Comparison of ENCODE assay signal across 3 worm cellular contexts in genomic region chrV:5031764-5032163, ce11.
TF ChIP-seq lines count a peak whose summit lies in the region.

No protein-coding gene starts in this region.

TF ChIP-seq in whole organism, L1 larva, 84 proteins besides CTCF, POLR2A, EP300 and RAD21:
- TF ChIP-seq skn-1 (tag; optimal IDR thresholded peaks at IDR 0.05; lab: Kevin White, UChicago) (peak; percentile 3), xbp-1 (tag; optimal IDR thresholded peaks at IDR 0.05; lab: Kevin White, UChicago) (no peak), nhr-237 (tag; optimal IDR thresholded peaks at IDR 0.05; lab: Kevin White, UChicago) (no peak), alr-1 (tag; optimal IDR thresholded peaks at IDR 0.05; lab: Kevin White, UChicago; ENCODE audit: borderline replicate concordance) (no peak), unc-30 (tag; optimal IDR thresholded peaks at IDR 0.05; lab: Kevin White, UChicago) (no peak), nhr-85 (tag; lab: Kevin White, UChicago) (no peak), nhr-90 (tag; optimal IDR thresholded peaks at IDR 0.05; lab: Kevin White, UChicago; ENCODE audit: poor library complexity) (no peak)
TF ChIP-seq in whole organism, L1 larva: peak in this region for 1.

TF ChIP-seq in whole organism, L3 larva, 47 proteins besides CTCF, POLR2A, EP300 and RAD21:
- TF ChIP-seq lsy-12 (tag; optimal IDR thresholded peaks at IDR 0.05; lab: Kevin White, UChicago) (no peak), nfya-1 (tag; optimal IDR thresholded peaks at IDR 0.05; lab: Kevin White, UChicago; ENCODE audit: insufficient read depth) (no peak), lin-15B (tag; optimal IDR thresholded peaks at IDR 0.05; lab: Kevin White, UChicago) (no peak), tbx-2 (tag; optimal IDR thresholded peaks at IDR 0.05; lab: Kevin White, UChicago) (no peak), ceh-82 (tag; optimal IDR thresholded peaks at IDR 0.05; lab: Kevin White, UChicago) (no peak), elt-2 (tag; optimal IDR thresholded peaks at IDR 0.05; lab: Kevin White, UChicago) (peak; percentile 66), fkh-10 (GFP tag; optimal IDR thresholded peaks at IDR 0.05; lab: Kevin White, UChicago) (no peak)

TF ChIP-seq in whole organism, L4 larva, 104 proteins besides CTCF, POLR2A, EP300 and RAD21:
- TF ChIP-seq lir-3 (tag; optimal IDR thresholded peaks at IDR 0.05; lab: Kevin White, UChicago) (no peak), nhr-25 (tag; optimal IDR thresholded peaks at IDR 0.05; lab: Kevin White, UChicago; ENCODE audit: borderline replicate concordance, insufficient read depth) (no peak), nhr-48 (tag; optimal IDR thresholded peaks at IDR 0.05; lab: Kevin White, UChicago) (peak; percentile 24), attf-4 (tag; optimal IDR thresholded peaks at IDR 0.05; lab: Kevin White, UChicago) (no peak), mdt-29 (GFP tag; IDR thresholded peaks at IDR 0.05; lab: Robert Waterston, UW) (no peak), daf-16 (GFP tag; optimal IDR thresholded peaks at IDR 0.05; lab: Kevin White, UChicago) (no peak), daf-16 (tag; optimal IDR thresholded peaks at IDR 0.05; lab: Kevin White, UChicago) (peak; percentile 3), nhr-28 (tag; optimal IDR thresholded peaks at IDR 0.05; lab: Kevin White, UChicago) (peak; percentile 93), lin-15B (tag; optimal IDR thresholded peaks at IDR 0.05; lab: Kevin White, UChicago) (no peak), daf-19 (GFP tag; conservative IDR thresholded peaks at IDR 0.05; lab: Robert Waterston, UW) (no peak), dmd-6 (GFP tag; IDR thresholded peaks at IDR 0.05; lab: Robert Waterston, UW) (peak; percentile 12; the same call in 1 of the 2 replicates), ceh-28 (tag; optimal IDR thresholded peaks at IDR 0.05; lab: Kevin White, UChicago) (no peak), snpc-1.2 (GFP tag; IDR thresholded peaks at IDR 0.05; lab: Robert Waterston, UW) (no peak)

Comparison
In these comparisons a context has a peak if more than half of its experiments do, and no peak if none do; other contexts are left out.
1. Of the 29 proteins assayed by ChIP-seq in both whole organism, L4 larva and whole organism, L1 larva: peak only in whole organism, L4 larva: nhr-28; only in whole organism, L1 larva: skn-1; in both: none; in neither: 27.